Worm (Caenorhabditis elegans) whole organism, L3 larva: ENCODE measurements around the gene abu-1.

ENCODE experiments used
- R02D3.7 ChIP-seq: fragments of 150-350 bp; optimal IDR thresholded peaks from 2 replicates; lab custom pipeline; 2014; ENCODE audit warnings: missing biosample characterization, missing genetic modification characterization
- ZK546.5 ChIP-seq: sonication (generic microtip); optimal IDR thresholded peaks from 2 replicates; lab custom pipeline; 2017; ENCODE audit warnings: missing biosample characterization, missing genetic modification characterization
- aly-2 ChIP-seq: fragments of 150-350 bp; optimal IDR thresholded peaks from 2 replicates; lab custom pipeline; 2014; ENCODE audit warnings: missing biosample characterization, missing genetic modification characterization
- ama-1 ChIP-seq: fragments of 150-350 bp; optimal IDR thresholded peaks from 2 replicates; lab custom pipeline; 2018
- ceh-16 ChIP-seq: sonication (generic microtip); optimal IDR thresholded peaks from 2 replicates; lab custom pipeline; 2017; ENCODE audit warnings: missing biosample characterization, missing genetic modification characterization
- ceh-82 ChIP-seq: fragments of 150-350 bp; optimal IDR thresholded peaks from 2 replicates; lab custom pipeline; 2014; ENCODE audit warnings: missing biosample characterization, missing genetic modification characterization
- ceh-9 ChIP-seq: sonication (generic microtip); optimal IDR thresholded peaks from 2 replicates; lab custom pipeline; 2018; ENCODE audit warnings: missing biosample characterization, missing genetic modification characterization
- daf-12 ChIP-seq: fragments of 150-350 bp; optimal IDR thresholded peaks from 2 replicates; lab custom pipeline; 2014; ENCODE audit warnings: missing biosample characterization, missing genetic modification reagents, missing genetic modification characterization
- egl-27 ChIP-seq: sonication (generic microtip); optimal IDR thresholded peaks from 4 replicates; lab custom pipeline; 2017; ENCODE audit warnings: missing biosample characterization, missing genetic modification reagents, missing genetic modification characterization
- elt-1 ChIP-seq: fragments of 150-350 bp; optimal IDR thresholded peaks from 2 replicates; lab custom pipeline; 2014; ENCODE audit warnings: missing biosample characterization, missing genetic modification characterization
- elt-2 ChIP-seq: sonication (generic microtip); optimal IDR thresholded peaks from 2 replicates; lab custom pipeline; 2016; ENCODE audit warnings: missing genetic modification reagents, mild to moderate bottlenecking, missing genetic modification characterization, missing compliant biosample characterization
- elt-3 ChIP-seq, 3 experiments: fragments of 150-350 bp in 1 of 3; sonication (generic microtip) in 2 of 3; optimal IDR thresholded peaks; 2 replicates in 2 of 3; 4 replicates in 1 of 3; lab custom pipeline; 2014 to 2017; ENCODE audit warnings: missing biosample characterization in 3 of 3, missing genetic modification characterization in 3 of 3
- eor-1 ChIP-seq, 2 experiments: fragments of 150-350 bp; optimal IDR thresholded peaks; 2 replicates each; lab custom pipeline; 2014 to 2018; ENCODE audit warnings: missing biosample characterization in 2 of 2, missing genetic modification characterization in 2 of 2
- fkh-10 ChIP-seq: sonication (generic microtip); optimal IDR thresholded peaks from 2 replicates; lab custom pipeline; 2017; ENCODE audit warnings: missing biosample characterization, missing genetic modification reagents, missing genetic modification characterization
- fkh-2 ChIP-seq: fragments of 150-350 bp; optimal IDR thresholded peaks from 2 replicates; lab custom pipeline; 2014; ENCODE audit warnings: missing biosample characterization, missing genetic modification reagents, missing genetic modification characterization
- fos-1 ChIP-seq: fragments of 150-350 bp; optimal IDR thresholded peaks from 2 replicates; lab custom pipeline; 2014; ENCODE audit warnings: missing biosample characterization, missing genetic modification characterization
- hmg-11 ChIP-seq: sonication (generic microtip); optimal IDR thresholded peaks from 2 replicates; lab custom pipeline; 2016; ENCODE audit warnings: missing genetic modification characterization, missing compliant biosample characterization
- jun-1 ChIP-seq: fragments of 150-350 bp; optimal IDR thresholded peaks from 2 replicates; lab custom pipeline; 2014; ENCODE audit warnings: missing biosample characterization, missing genetic modification reagents, missing genetic modification characterization
- lin-15B ChIP-seq: fragments of 150-350 bp; optimal IDR thresholded peaks from 2 replicates; lab custom pipeline; 2014; ENCODE audit warnings: missing biosample characterization, missing genetic modification characterization
- lin-39 ChIP-seq: fragments of 150-350 bp; optimal IDR thresholded peaks from 2 replicates; lab custom pipeline; 2018; ENCODE audit warnings: missing biosample characterization, missing genetic modification reagents, missing genetic modification characterization
- lsy-12 ChIP-seq: sonication (generic microtip); optimal IDR thresholded peaks from 2 replicates; lab custom pipeline; 2016; ENCODE audit warnings: mild to moderate bottlenecking, missing genetic modification characterization, missing compliant biosample characterization
- mdl-1 ChIP-seq: fragments of 150-350 bp; optimal IDR thresholded peaks from 2 replicates; lab custom pipeline; 2014; ENCODE audit warnings: missing biosample characterization, missing genetic modification characterization
- nhr-23 ChIP-seq: fragments of 150-350 bp; optimal IDR thresholded peaks from 2 replicates; lab custom pipeline; 2014; ENCODE audit warnings: missing biosample characterization, missing genetic modification reagents, missing genetic modification characterization
- nhr-25 ChIP-seq: sonication (generic microtip); optimal IDR thresholded peaks from 2 replicates; lab custom pipeline; 2017; ENCODE audit warnings: missing biosample characterization, missing genetic modification characterization
- nhr-28 ChIP-seq: fragments of 150-350 bp; optimal IDR thresholded peaks from 2 replicates; lab custom pipeline; 2014; ENCODE audit warnings: missing biosample characterization, missing genetic modification characterization
- nhr-43 ChIP-seq: sonication (generic microtip); optimal IDR thresholded peaks from 2 replicates; lab custom pipeline; 2016; ENCODE audit warnings: mild to moderate bottlenecking, missing genetic modification characterization, missing compliant biosample characterization; ENCODE audit not compliant: poor library complexity, severe bottlenecking
- nhr-76 ChIP-seq: fragments of 150-350 bp; sonication (generic microtip); optimal IDR thresholded peaks from 5 replicates; lab custom pipeline; 2014; ENCODE audit warnings: missing biosample characterization, missing genetic modification characterization
- nhr-77 ChIP-seq: fragments of 150-350 bp; optimal IDR thresholded peaks from 2 replicates; lab custom pipeline; 2014; ENCODE audit warnings: missing biosample characterization, missing genetic modification characterization
- pha-4 ChIP-seq: fragments of 150-350 bp; optimal IDR thresholded peaks from 2 replicates; lab custom pipeline; 2014; ENCODE audit warnings: missing biosample characterization, missing genetic modification reagents, missing genetic modification characterization
- pqm-1 ChIP-seq: fragments of 150-350 bp; optimal IDR thresholded peaks from 2 replicates; lab custom pipeline; 2017; ENCODE audit warnings: missing biosample characterization, missing genetic modification characterization, inconsistent platforms
- skn-1 ChIP-seq: fragments of 150-350 bp; optimal IDR thresholded peaks from 2 replicates; lab custom pipeline; 2014; ENCODE audit warnings: missing biosample characterization, missing genetic modification characterization
- snpc-4 ChIP-seq: fragments of 150-350 bp; optimal IDR thresholded peaks from 2 replicates; lab custom pipeline; 2014; ENCODE audit warnings: missing biosample characterization, missing genetic modification characterization
- tbx-2 ChIP-seq: sonication (generic microtip); optimal IDR thresholded peaks from 2 replicates; lab custom pipeline; 2016; ENCODE audit warnings: mild to moderate bottlenecking, missing genetic modification characterization, missing compliant biosample characterization
- unc-39 ChIP-seq: sonication (generic microtip); optimal IDR thresholded peaks from 4 replicates; lab custom pipeline; 2017; ENCODE audit warnings: missing biosample characterization, missing genetic modification characterization
- zag-1 ChIP-seq: fragments of 150-350 bp; optimal IDR thresholded peaks from 2 replicates; lab custom pipeline; 2014; ENCODE audit warnings: missing biosample characterization, missing genetic modification characterization
- ztf-4 ChIP-seq: fragments of 150-350 bp; optimal IDR thresholded peaks from 2 replicates; lab custom pipeline; 2014; ENCODE audit warnings: missing biosample characterization, missing genetic modification characterization

Gene abu-1

DNA sequence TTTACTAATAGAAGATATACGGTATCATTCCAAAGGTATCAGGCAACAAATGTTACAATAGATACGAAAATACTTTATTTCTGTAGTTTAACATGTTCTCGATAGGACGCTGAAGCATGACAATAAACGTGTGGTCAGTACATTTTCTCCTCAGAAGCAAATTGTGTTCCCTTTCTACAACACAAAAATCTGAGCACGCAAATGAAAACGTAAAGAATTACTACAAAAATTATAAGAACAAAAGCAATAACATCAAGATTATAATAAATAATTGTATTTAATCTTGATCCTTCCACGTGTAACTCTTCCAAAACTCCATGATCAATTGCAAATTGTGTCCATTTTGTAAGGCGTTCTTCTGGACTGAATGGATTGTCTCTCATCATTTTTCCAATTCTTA is 1.9 kb downstream of the abu-1 start:
- TF ChIP-seq ceh-82 (tag; lab: Kevin White, UChicago) (no peak), ama-1 (lab: Kevin White, UChicago) (no peak), elt-2 (no peak), elt-1 (tag; lab: Kevin White, UChicago) (no peak), egl-27 (no peak), nhr-28 (tag; lab: Kevin White, UChicago) (no peak), elt-3 (tag; optimal IDR thresholded peaks at IDR 0.05; lab: Kevin White, UChicago) (no peak), aly-2 (tag; lab: Kevin White, UChicago) (no peak), skn-1 (tag; lab: Kevin White, UChicago) (no peak), daf-12 (tag; lab: Kevin White, UChicago) (no peak), R02D3.7 (tag; lab: Kevin White, UChicago) (no peak)

- TF ChIP-seq lin-15B (tag; lab: Kevin White, UChicago): no peak
- no peak for TF ChIP-seq ZK546.5 (tag; lab: Kevin White, UChicago)
- no peak for TF ChIP-seq eor-1 (tag; optimal IDR thresholded peaks at IDR 0.05; lab: Kevin White, UChicago)
- no peak for TF ChIP-seq lin-39 (tag; lab: Kevin White, UChicago)
- no peak for TF ChIP-seq fkh-2 (tag; lab: Kevin White, UChicago)
Observed at ce11 chrV:10379293-10379692, 2.3 kb downstream of the abu-1 start, which contains the start of gene AC3.12. TSS of gene AC3.12 (minus strand) at chrV:10379393.

DNA sequence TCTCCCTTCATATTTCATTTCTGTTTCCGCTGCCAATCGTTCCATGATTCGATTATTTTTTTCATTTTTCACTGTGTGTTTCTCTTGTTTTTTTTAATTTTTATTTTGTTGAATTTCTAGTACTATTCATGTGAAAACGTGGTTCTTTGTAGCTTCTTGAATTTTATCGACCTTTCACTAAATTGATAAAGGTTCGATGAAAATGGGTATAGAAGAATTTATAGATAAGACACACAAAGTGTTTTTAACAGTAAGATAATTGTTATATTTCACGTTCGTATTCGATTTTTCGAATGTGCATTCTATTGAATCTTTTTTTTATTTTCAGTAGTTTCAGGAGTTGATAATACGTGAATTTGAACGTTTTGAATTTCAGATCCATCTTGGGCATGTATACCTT is 9.7 kb downstream of the abu-1 start, which contains the start of gene ugt-49:
Gene ugt-49, plus strand, starts transcription at position 371 of the 400 bp plus-strand sequence.
- peak; percentile 40 for TF ChIP-seq pqm-1 (tag; lab: Kevin White, UChicago)
- peak; percentile 23 for TF ChIP-seq pha-4
- no peak for TF ChIP-seq ceh-9 (tag; lab: Kevin White, UChicago)
- peak; percentile 63 for TF ChIP-seq elt-2

- TF ChIP-seq zag-1 (tag; lab: Kevin White, UChicago) (no peak), lsy-12 (tag; lab: Kevin White, UChicago) (no peak), jun-1 (tag; lab: Kevin White, UChicago) (peak; percentile 45), elt-2 (peak; percentile 84), pqm-1 (tag; lab: Kevin White, UChicago) (peak; percentile 40)
Observed at ce11 chrV:10371177-10371576, 10.4 kb downstream of the abu-1 start.

DNA sequence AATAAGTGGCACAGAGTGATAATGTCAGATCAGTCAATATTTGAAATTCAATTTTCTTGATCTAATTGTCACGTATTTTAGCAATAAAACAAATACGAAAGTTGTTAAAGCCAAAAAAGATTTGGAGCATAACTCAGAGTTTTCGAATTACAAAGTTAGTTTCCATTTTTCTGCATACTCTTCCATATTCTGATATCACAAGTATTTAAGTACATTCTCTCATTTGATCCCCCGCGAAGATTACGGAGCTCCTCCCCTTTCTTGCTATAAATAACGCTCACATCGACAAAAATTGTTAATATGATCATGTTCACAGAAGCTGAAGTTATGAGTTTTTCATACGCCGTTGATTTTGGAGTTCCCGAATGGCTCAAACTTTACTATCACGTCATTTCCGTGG is 13.4 kb downstream of the abu-1 start, which contains the start of gene sri-20:
Gene sri-20, plus strand, starts transcription at position 301 of the 400 bp plus-strand sequence.
- no peak for TF ChIP-seq unc-39 (tag; lab: Kevin White, UChicago)
- no peak for TF ChIP-seq pha-4
- no peak for TF ChIP-seq mdl-1 (tag; lab: Kevin White, UChicago)
- no peak for TF ChIP-seq ceh-82 (tag; lab: Kevin White, UChicago)
- TF ChIP-seq fkh-10 (GFP tag; lab: Kevin White, UChicago): no peak
- no peak for TF ChIP-seq daf-12 (tag; lab: Kevin White, UChicago)
- no peak for TF ChIP-seq nhr-23 (tag; lab: Kevin White, UChicago)
- no peak for TF ChIP-seq nhr-77
- no peak for TF ChIP-seq tbx-2 (tag; lab: Kevin White, UChicago)
- no peak for TF ChIP-seq nhr-25 (tag; lab: Kevin White, UChicago)
- no peak for TF ChIP-seq ceh-16 (tag; lab: Kevin White, UChicago)
- TF ChIP-seq ama-1 (lab: Kevin White, UChicago): no peak
- TF ChIP-seq ceh-9 (tag; lab: Kevin White, UChicago): no peak
- TF ChIP-seq R02D3.7 (tag; lab: Kevin White, UChicago): no peak

DNA sequence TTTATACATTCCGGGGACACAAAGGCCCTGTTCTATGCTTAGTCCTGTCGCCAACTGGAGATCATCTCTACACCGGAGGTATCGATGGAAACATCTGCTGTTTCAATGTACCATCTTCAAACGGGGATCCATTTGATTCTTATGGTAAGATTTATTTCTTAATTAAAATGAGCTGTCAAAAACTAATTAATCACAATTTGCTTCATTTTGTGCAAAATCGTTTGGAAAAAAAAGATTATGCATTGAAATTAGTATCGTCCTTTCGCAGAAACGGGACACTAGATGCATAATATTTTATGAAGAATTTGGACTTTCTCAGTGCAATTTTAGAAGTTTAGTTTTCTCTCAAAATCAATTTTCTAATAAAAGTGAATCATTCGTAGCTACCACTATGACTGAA is 17.8 kb downstream of the abu-1 start:
- TF ChIP-seq zag-1 (tag; lab: Kevin White, UChicago) (no peak), pha-4 (no peak), skn-1 (tag; lab: Kevin White, UChicago) (no peak), nhr-43 (tag; lab: Kevin White, UChicago) (no peak), eor-1 (tag; optimal IDR thresholded peaks at IDR 0.05; lab: Kevin White, UChicago) (no peak), ceh-9 (tag; lab: Kevin White, UChicago) (no peak), aly-2 (tag; lab: Kevin White, UChicago) (no peak), snpc-4 (tag; lab: Kevin White, UChicago) (no peak), lin-15B (tag; lab: Kevin White, UChicago) (no peak), elt-2 (no peak), mdl-1 (tag; lab: Kevin White, UChicago) (no peak), jun-1 (tag; lab: Kevin White, UChicago) (no peak), ztf-4 (tag; lab: Kevin White, UChicago) (no peak), fkh-10 (GFP tag; lab: Kevin White, UChicago) (no peak), nhr-76 (no peak), hmg-11 (tag; lab: Kevin White, UChicago) (no peak), ceh-82 (tag; lab: Kevin White, UChicago) (no peak), ama-1 (lab: Kevin White, UChicago) (no peak), fos-1 (no peak)
